Worm (Caenorhabditis elegans) whole organism, midembryonic: ENCODE measurements around the gene F47B8.8.

Experiments
- T22C8.4 ChIP-seq: fragments of 200-800 bp; sonication (Bioruptor generic); IDR thresholded peaks from 2 replicates; pipeline ENCODE4 v1.3.6; 2022; ENCODE audit warnings: missing genetic modification characterization, missing compliant biosample characterization
- cog-1 ChIP-seq: sonication (generic microtip); optimal IDR thresholded peaks from 2 replicates; lab custom pipeline; 2016; ENCODE audit warnings: missing genetic modification characterization, missing compliant biosample characterization
- flt-1 ChIP-seq: fragments of 200-800 bp; sonication (Bioruptor generic); IDR thresholded peaks from 2 replicates; pipeline ENCODE4 v1.3.6; 2022; ENCODE audit warnings: missing genetic modification characterization, missing compliant biosample characterization
- klf-2 ChIP-seq: fragments of 200-800 bp; sonication (Bioruptor generic); conservative IDR thresholded peaks from 2 replicates; pipeline ENCODE4 v1.3.6; 2022; ENCODE audit warnings: missing genetic modification reagents, missing genetic modification characterization, missing compliant biosample characterization
- med-1 ChIP-seq: sonication (generic microtip); optimal IDR thresholded peaks from 2 replicates; lab custom pipeline; 2017; ENCODE audit warnings: missing genetic modification characterization, mild to moderate bottlenecking, missing compliant biosample characterization, antibody characterized with exemption, missing genetic modification reagents; ENCODE audit not compliant: insufficient read depth
- ref-1 ChIP-seq: fragments of 200-800 bp; sonication (Bioruptor generic); conservative IDR thresholded peaks from 2 replicates; pipeline ENCODE4 v1.3.6; 2022; ENCODE audit warnings: missing genetic modification reagents, missing genetic modification characterization, missing compliant biosample characterization
- tab-1 ChIP-seq: fragments of 200-800 bp; sonication (Bioruptor generic); IDR thresholded peaks from 2 replicates; pipeline ENCODE4 v1.3.6; 2022; ENCODE audit warnings: missing genetic modification characterization, missing compliant biosample characterization
- ztf-23 ChIP-seq: fragments of 200-800 bp; sonication (Bioruptor generic); IDR thresholded peaks from 2 replicates; pipeline ENCODE4 v1.3.6; 2022; ENCODE audit warnings: missing genetic modification reagents, missing genetic modification characterization, missing compliant biosample characterization
- ztf-29 ChIP-seq: fragments of 200-800 bp; sonication (Bioruptor generic); IDR thresholded peaks from 2 replicates; pipeline ENCODE4 v1.3.6; 2022; ENCODE audit warnings: missing genetic modification reagents, missing genetic modification characterization, missing compliant biosample characterization

The F47B8.8 gene

ce11 chrV:14358577-14358976, 27.0 kb downstream of the F47B8.8 start, which contains the start of gene Y49A3A.4:
TSS of gene Y49A3A.4 (minus strand) at chrV:14358890.
- no peak for TF ChIP-seq ref-1 (GFP tag; lab: Robert Waterston, UW)
- TF ChIP-seq ztf-29, result no peak
- no peak for TF ChIP-seq cog-1 (tag; lab: Kevin White, UChicago)
- TF ChIP-seq tab-1 (GFP tag; lab: Robert Waterston, UW), result no peak
- no peak for TF ChIP-seq klf-2 (GFP tag; lab: Robert Waterston, UW)
- TF ChIP-seq ztf-23, result no peak
- no peak for TF ChIP-seq T22C8.4 (GFP tag; lab: Robert Waterston, UW)
- TF ChIP-seq flt-1, result no peak

- TF ChIP-seq med-1 (GFP tag; lab: Kevin White, UChicago), result no peak
These were observed 30.4 kb downstream of the F47B8.8 start for ce11 chrV:14361973-14362372.

ce11 chrV:14364586-14365248, 33.2 kb downstream of the F47B8.8 start:
- TF ChIP-seq ref-1 (GFP tag; lab: Robert Waterston, UW) (no peak), med-1 (GFP tag; lab: Kevin White, UChicago) (no peak), cog-1 (tag; lab: Kevin White, UChicago) (no peak), tab-1 (GFP tag; lab: Robert Waterston, UW) (no peak), ztf-29 (no peak), flt-1 (no peak), ztf-23 (no peak), T22C8.4 (GFP tag; lab: Robert Waterston, UW) (no peak), klf-2 (GFP tag; lab: Robert Waterston, UW) (no peak)

ce11 chrV:14366487-14366962, 35.0 kb downstream of the F47B8.8 start:
- TF ChIP-seq ztf-23 (no peak), klf-2 (GFP tag; lab: Robert Waterston, UW) (no peak)

- no peak for TF ChIP-seq med-1 (GFP tag; lab: Kevin White, UChicago)
- no peak for TF ChIP-seq ztf-29
- TF ChIP-seq T22C8.4 (GFP tag; lab: Robert Waterston, UW), result no peak
- TF ChIP-seq klf-2 (GFP tag; lab: Robert Waterston, UW), result no peak
- no peak for TF ChIP-seq cog-1 (tag; lab: Kevin White, UChicago)
- TF ChIP-seq tab-1 (GFP tag; lab: Robert Waterston, UW), result no peak
- no peak for TF ChIP-seq ref-1 (GFP tag; lab: Robert Waterston, UW)
- TF ChIP-seq ztf-23, result no peak
- no peak for TF ChIP-seq flt-1
These were observed 36.9 kb downstream of the F47B8.8 start for ce11 chrV:14368272-14369052.

- TF ChIP-seq med-1 (GFP tag; lab: Kevin White, UChicago) (no peak), ztf-23 (no peak), ref-1 (GFP tag; lab: Robert Waterston, UW) (no peak), cog-1 (tag; lab: Kevin White, UChicago) (no peak), tab-1 (GFP tag; lab: Robert Waterston, UW) (no peak), klf-2 (GFP tag; lab: Robert Waterston, UW) (no peak), T22C8.4 (GFP tag; lab: Robert Waterston, UW) (no peak), flt-1 (no peak), ztf-29 (no peak)
These were observed 37.9 kb downstream of the F47B8.8 start for ce11 chrV:14369412-14369811.

ce11 chrV:14372774-14373173, 41.2 kb downstream of the F47B8.8 start, which contains the start of gene unc-39:
TSS of gene unc-39 (plus strand) at chrV:14373074.
- TF ChIP-seq T22C8.4 (GFP tag; lab: Robert Waterston, UW) (no peak), klf-2 (GFP tag; lab: Robert Waterston, UW) (no peak), ref-1 (GFP tag; lab: Robert Waterston, UW) (no peak), flt-1 (no peak), med-1 (GFP tag; lab: Kevin White, UChicago) (no peak), ztf-29 (no peak), tab-1 (GFP tag; lab: Robert Waterston, UW) (no peak), ztf-23 (no peak), cog-1 (tag; lab: Kevin White, UChicago) (no peak)

ce11 chrV:14378052-14378451, 46.5 kb downstream of the F47B8.8 start:
- TF ChIP-seq ref-1 (GFP tag; lab: Robert Waterston, UW) (no peak), T22C8.4 (GFP tag; lab: Robert Waterston, UW) (no peak), ztf-29 (no peak), flt-1 (no peak), med-1 (GFP tag; lab: Kevin White, UChicago) (no peak), tab-1 (GFP tag; lab: Robert Waterston, UW) (no peak), ztf-23 (no peak), cog-1 (tag; lab: Kevin White, UChicago) (no peak), klf-2 (GFP tag; lab: Robert Waterston, UW) (no peak)

- no peak for TF ChIP-seq ztf-29
- TF ChIP-seq tab-1 (GFP tag; lab: Robert Waterston, UW), result no peak
These were observed 47.5 kb downstream of the F47B8.8 start, which contains the start of gene npr-43 for ce11 chrV:14378986-14379385. TSS of gene npr-43 (minus strand) at chrV:14379086.

- TF ChIP-seq cog-1 (tag; lab: Kevin White, UChicago), result no peak
- TF ChIP-seq ztf-29, result no peak
- TF ChIP-seq tab-1 (GFP tag; lab: Robert Waterston, UW), result no peak
- TF ChIP-seq klf-2 (GFP tag; lab: Robert Waterston, UW), result no peak
- TF ChIP-seq ztf-23, result no peak
- no peak for TF ChIP-seq med-1 (GFP tag; lab: Kevin White, UChicago)
- TF ChIP-seq ref-1 (GFP tag; lab: Robert Waterston, UW), result no peak
- TF ChIP-seq T22C8.4 (GFP tag; lab: Robert Waterston, UW), result no peak
These were observed 48.7 kb downstream of the F47B8.8 start for ce11 chrV:14380242-14380641.
